Worm (Caenorhabditis elegans) whole organism, L1 larva: ENCODE measurements around the gene T09A5.15.

ENCODE experiments used
- aly-2 ChIP-seq: fragments of 150-350 bp; optimal IDR thresholded peaks from 2 replicates; lab custom pipeline; 2014; ENCODE audit warnings: missing biosample characterization, missing genetic modification characterization
- lin-39 ChIP-seq: fragments of 150-350 bp; optimal IDR thresholded peaks from 2 replicates; lab custom pipeline; 2014; ENCODE audit warnings: missing biosample characterization, missing genetic modification reagents, missing genetic modification characterization
- nhr-85 ChIP-seq: sonication (generic microtip); peaks from one replicate; lab custom pipeline; 2016; ENCODE audit warnings: missing genetic modification characterization, inconsistent platforms, missing compliant biosample characterization

DNA sequence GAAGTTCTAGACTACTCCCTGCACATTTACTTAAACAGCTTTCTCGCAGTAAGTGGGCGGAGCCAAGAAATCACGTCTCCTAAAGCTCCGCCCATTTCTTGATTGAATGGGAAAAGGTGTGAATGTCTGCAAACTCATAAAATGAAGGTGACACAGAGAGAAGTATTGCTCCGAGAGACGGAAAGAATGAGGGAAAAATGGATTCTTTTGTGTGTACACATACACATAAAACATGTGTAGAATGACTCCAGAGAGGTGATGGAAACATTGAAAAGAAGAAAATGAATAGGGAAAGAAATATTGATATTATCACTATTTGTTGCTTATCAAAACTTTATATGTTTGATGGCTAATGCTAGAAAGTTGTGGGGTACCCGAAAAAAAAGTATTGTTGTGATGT lies 6.3 kb upstream of the T09A5.15 start:
- TF ChIP-seq lin-39, result no peak
- no peak for TF ChIP-seq nhr-85
- TF ChIP-seq aly-2 (tag; lab: Kevin White, UChicago), result no peak
